Fruit fly (Drosophila melanogaster) whole organism, prepupa: ENCODE results near the gene CG42458.

Experiments
- CG10631 ChIP-seq: fragments of 200-800 bp; sonication (Bioruptor generic); optimal IDR thresholded peaks from 2 replicates; lab custom pipeline; 2016; ENCODE audit warnings: missing biosample characterization, missing genetic modification characterization
- CG10669 ChIP-seq: fragments of 200-800 bp; sonication (Bioruptor generic); optimal IDR thresholded peaks from 3 replicates; lab custom pipeline; 2018; ENCODE audit warnings: missing biosample characterization, mild to moderate bottlenecking, missing genetic modification characterization, moderate library complexity
- CG11762 ChIP-seq: fragments of 200-800 bp; sonication (Bioruptor generic); optimal IDR thresholded peaks from 3 replicates; lab custom pipeline; 2016; ENCODE audit warnings: missing biosample characterization, missing genetic modification characterization; ENCODE audit not compliant: insufficient read depth
- CG11902 ChIP-seq: fragments of 200-800 bp; sonication (Bioruptor generic); optimal IDR thresholded peaks from 3 replicates; lab custom pipeline; 2016; ENCODE audit warnings: missing biosample characterization, missing genetic modification characterization
- CG15336 ChIP-seq: fragments of 200-800 bp; sonication (Bioruptor generic); IDR thresholded peaks from 2 replicates; pipeline ENCODE4 v1.3.6; 2022; ENCODE audit warnings: missing biosample characterization, missing genetic modification characterization
- CG1621 ChIP-seq: fragments of 200-800 bp; sonication (Bioruptor generic); optimal IDR thresholded peaks from 3 replicates; lab custom pipeline; 2018; ENCODE audit warnings: missing biosample characterization, mild to moderate bottlenecking, missing genetic modification characterization
- CG16779 ChIP-seq: fragments of 200-800 bp; sonication (Bioruptor generic); optimal IDR thresholded peaks from 3 replicates; lab custom pipeline; 2017; ENCODE audit warnings: missing biosample characterization, mild to moderate bottlenecking, missing genetic modification characterization
- CG3032 ChIP-seq: fragments of 200-800 bp; optimal IDR thresholded peaks from 2 replicates; lab custom pipeline; 2019; ENCODE audit warnings: missing biosample characterization, mild to moderate bottlenecking, missing genetic modification characterization, moderate library complexity
- CG31627 ChIP-seq: fragments of 200-800 bp; sonication (Bioruptor generic); optimal IDR thresholded peaks from 3 replicates; lab custom pipeline; 2016; ENCODE audit warnings: missing biosample characterization, missing genetic modification characterization
- CG4318 ChIP-seq: fragments of 200-800 bp; sonication (Bioruptor generic); optimal IDR thresholded peaks from 3 replicates; lab custom pipeline; 2017; ENCODE audit warnings: missing biosample characterization, mild to moderate bottlenecking, missing genetic modification characterization
- CG6163 ChIP-seq: fragments of 200-800 bp; sonication (Bioruptor generic); IDR thresholded peaks from 3 replicates; pipeline ENCODE4 v1.3.6; 2022; ENCODE audit warnings: missing biosample characterization, missing genetic modification characterization
- CG6276 ChIP-seq: fragments of 200-800 bp; sonication (Bioruptor generic); optimal IDR thresholded peaks from 2 replicates; lab custom pipeline; 2017; ENCODE audit warnings: missing biosample characterization, mild to moderate bottlenecking, missing genetic modification characterization
- CG6792 ChIP-seq: fragments of 200-800 bp; sonication (Bioruptor generic); optimal IDR thresholded peaks from 3 replicates; lab custom pipeline; 2016; ENCODE audit warnings: missing biosample characterization, missing genetic modification characterization
- CG8119 ChIP-seq: fragments of 200-800 bp; sonication (Bioruptor generic); IDR thresholded peaks from 3 replicates; pipeline ENCODE4 v1.3.6; 2022; ENCODE audit warnings: missing biosample characterization, missing genetic modification characterization
- CG8319 ChIP-seq: fragments of 200-800 bp; sonication (Bioruptor generic); optimal IDR thresholded peaks from 3 replicates; lab custom pipeline; 2016; ENCODE audit warnings: missing biosample characterization, missing genetic modification characterization
- Eip78C ChIP-seq: fragments of 200-800 bp; sonication (Bioruptor generic); peaks from one replicate; lab custom pipeline; 2016; ENCODE audit warnings: missing biosample characterization, missing genetic modification characterization
- Eip93F ChIP-seq: fragments of 200-800 bp; sonication (Bioruptor generic); optimal IDR thresholded peaks from 2 replicates; lab custom pipeline; 2016; ENCODE audit warnings: missing biosample characterization, mild to moderate bottlenecking, missing genetic modification characterization
- Ets96B ChIP-seq: fragments of 200-800 bp; optimal IDR thresholded peaks from 2 replicates; lab custom pipeline; 2019; ENCODE audit warnings: missing biosample characterization, mild to moderate bottlenecking, missing genetic modification characterization, moderate library complexity
- Gug ChIP-seq: fragments of 200-800 bp; sonication (Bioruptor generic); IDR thresholded peaks from 2 replicates; pipeline ENCODE4 v1.3.6; 2022; ENCODE audit warnings: missing biosample characterization, missing genetic modification characterization
- Hr39 ChIP-seq: fragments of 200-800 bp; sonication (Bioruptor generic); optimal IDR thresholded peaks from 2 replicates; lab custom pipeline; 2016; ENCODE audit warnings: missing biosample characterization, missing genetic modification characterization
- Lpt ChIP-seq: fragments of 200-800 bp; sonication (Bioruptor generic); optimal IDR thresholded peaks from 3 replicates; lab custom pipeline; 2016; ENCODE audit warnings: missing biosample characterization, missing genetic modification characterization
- OdsH ChIP-seq: fragments of 200-800 bp; sonication (Bioruptor generic); optimal IDR thresholded peaks from 3 replicates; lab custom pipeline; 2016; ENCODE audit warnings: missing biosample characterization, missing genetic modification characterization
- Smox ChIP-seq: fragments of 200-800 bp; sonication (Bioruptor generic); optimal IDR thresholded peaks from 3 replicates; lab custom pipeline; 2016; ENCODE audit warnings: missing biosample characterization, missing genetic modification characterization
- Sox14 ChIP-seq: fragments of 200-800 bp; sonication (Bioruptor generic); optimal IDR thresholded peaks from 3 replicates; lab custom pipeline; 2016; ENCODE audit warnings: missing biosample characterization, missing genetic modification characterization
- achi ChIP-seq: fragments of 200-800 bp; sonication (Bioruptor generic); optimal IDR thresholded peaks from 3 replicates; lab custom pipeline; 2016; ENCODE audit warnings: missing biosample characterization, missing genetic modification characterization
- acj6 ChIP-seq: fragments of 200-800 bp; sonication (Bioruptor generic); optimal IDR thresholded peaks from 3 replicates; lab custom pipeline; 2016; ENCODE audit warnings: missing biosample characterization, missing genetic modification characterization
- dac ChIP-seq: fragments of 200-800 bp; sonication (Bioruptor generic); optimal IDR thresholded peaks from 2 replicates; lab custom pipeline; 2017; ENCODE audit warnings: missing biosample characterization, mild to moderate bottlenecking, missing genetic modification characterization
- dsx ChIP-seq: fragments of 200-800 bp; optimal IDR thresholded peaks from 3 replicates; lab custom pipeline; 2019; ENCODE audit warnings: missing biosample characterization, mild to moderate bottlenecking, missing genetic modification characterization, moderate library complexity; ENCODE audit not compliant: poor library complexity, severe bottlenecking
- eg ChIP-seq: fragments of 200-800 bp; sonication (Bioruptor generic); IDR thresholded peaks from 3 replicates; pipeline ENCODE4 v1.3.6; 2022; ENCODE audit warnings: missing biosample characterization, missing genetic modification characterization
- fd59A ChIP-seq: fragments of 200-800 bp; sonication (Bioruptor generic); optimal IDR thresholded peaks from 2 replicates; lab custom pipeline; 2017; ENCODE audit warnings: missing biosample characterization, mild to moderate bottlenecking, missing genetic modification characterization, missing genetic modification reagents
- fd85E ChIP-seq: fragments of 200-800 bp; sonication (Bioruptor generic); optimal IDR thresholded peaks from 3 replicates; lab custom pipeline; 2016; ENCODE audit warnings: missing biosample characterization, missing genetic modification characterization
- fkh ChIP-seq: fragments of 200-800 bp; sonication (Bioruptor generic); optimal IDR thresholded peaks from 3 replicates; lab custom pipeline; 2017; ENCODE audit warnings: missing biosample characterization, mild to moderate bottlenecking, missing genetic modification characterization, moderate library complexity
- lz ChIP-seq: fragments of 200-800 bp; sonication (Bioruptor generic); optimal IDR thresholded peaks from 3 replicates; lab custom pipeline; 2016; ENCODE audit warnings: missing biosample characterization, missing genetic modification characterization
- net ChIP-seq: fragments of 200-800 bp; sonication (Bioruptor generic); optimal IDR thresholded peaks from 3 replicates; lab custom pipeline; 2016; ENCODE audit warnings: missing biosample characterization, missing genetic modification characterization
- salr ChIP-seq, 2 experiments: fragments of 200-800 bp; sonication (Bioruptor generic); optimal IDR thresholded peaks; 3 replicates each; lab custom pipeline; 2016 to 2018; ENCODE audit warnings: missing biosample characterization in 2 of 2, missing genetic modification characterization in 2 of 2, mild to moderate bottlenecking in 1 of 2
- spab ChIP-seq: fragments of 200-800 bp; sonication (Bioruptor generic); optimal IDR thresholded peaks from 2 replicates; lab custom pipeline; 2017; ENCODE audit warnings: missing biosample characterization, mild to moderate bottlenecking, missing genetic modification characterization, missing genetic modification reagents
- ss ChIP-seq, 2 experiments: fragments of 200-800 bp; sonication (Bioruptor generic); optimal IDR thresholded peaks; 2 replicates in 1 of 2; 3 replicates in 1 of 2; lab custom pipeline; 2017 to 2018; ENCODE audit warnings: mild to moderate bottlenecking in 2 of 2, missing biosample characterization in 2 of 2, missing genetic modification characterization in 2 of 2, moderate library complexity in 1 of 2
- svp ChIP-seq: fragments of 200-800 bp; sonication (Bioruptor generic); peaks from one replicate; lab custom pipeline; 2016; ENCODE audit warnings: missing biosample characterization, missing genetic modification characterization

CG42458 gene

dm6 chr3L:7434715-7435653 is 11.4 kb downstream of the CG42458 start, which contains the start of gene Rac2 (continued):
- peak; percentile 30 for TF ChIP-seq lz (GFP tag; lab: Kevin White, UChicago)
- peak; percentile 52 for TF ChIP-seq dsx (GFP tag; lab: Kevin White, UChicago)
- TF ChIP-seq Gug (GFP tag; lab: Robert Waterston, UW) = no peak; the same call in 1 of the 2 replicates
- peak; percentile 4 for TF ChIP-seq CG4318 (GFP tag; lab: Kevin White, UChicago)
- TF ChIP-seq CG15336 = peak; percentile 58
- peak; percentile 57 for TF ChIP-seq CG8119 (GFP tag; lab: Robert Waterston, UW)
- TF ChIP-seq CG6276 (GFP tag; lab: Kevin White, UChicago) = peak; percentile 70
- peak; percentile 64; the same call in 2 of the 3 replicates for TF ChIP-seq eg
- TF ChIP-seq Hr39 = peak; percentile 28
- TF ChIP-seq CG8319 (GFP tag; lab: Kevin White, UChicago) = no peak
- TF ChIP-seq spab (GFP tag; lab: Kevin White, UChicago) = peak; percentile 14
- TF ChIP-seq CG11762 = peak; percentile 22
- peak; percentile 58 for TF ChIP-seq fkh (GFP tag; lab: Kevin White, UChicago)
- TF ChIP-seq CG6792 (GFP tag; lab: Kevin White, UChicago) = no peak
- peak; percentile 40 for TF ChIP-seq fd85E
- peak; percentile 54 for TF ChIP-seq Ets96B (tag; lab: Kevin White, UChicago)
- TF ChIP-seq ss (GFP tag; optimal IDR thresholded peaks at IDR 0.05; lab: Kevin White, UChicago) = peak; percentile 66 to 70
- TF ChIP-seq CG10631 = peak; percentile 47
- peak; percentile 32 for TF ChIP-seq Smox (GFP tag; lab: Kevin White, UChicago)
- TF ChIP-seq dac (GFP tag; lab: Kevin White, UChicago) = peak; percentile 21
- no peak for TF ChIP-seq fd59A (GFP tag; lab: Kevin White, UChicago)
- peak; percentile 19 for TF ChIP-seq OdsH (GFP tag; lab: Kevin White, UChicago)
- peak; percentile 40 for TF ChIP-seq CG31627 (GFP tag; lab: Kevin White, UChicago)
- TF ChIP-seq Eip93F (GFP tag; lab: Kevin White, UChicago) = no peak
- TF ChIP-seq net = peak; percentile 69
- TF ChIP-seq Eip78C (GFP tag; lab: Kevin White, UChicago) = peak; percentile 83

- TF ChIP-seq Lpt (GFP tag; lab: Kevin White, UChicago) (no peak), CG6276 (GFP tag; lab: Kevin White, UChicago) (no peak), CG3032 (no peak), CG6792 (GFP tag; lab: Kevin White, UChicago) (no peak)
Observed at dm6 chr3L:7437366-7437765, 13.7 kb downstream of the CG42458 start, which contains the start of gene CG14835. TSS of gene CG14835 (minus strand) at chr3L:7437466.

dm6 chr3L:7439305-7439704 is 15.7 kb downstream of the CG42458 start, which contains the start of gene sphinx1:
TSS of gene sphinx1 (minus strand) at chr3L:7439405.
- no peak for TF ChIP-seq CG6792 (GFP tag; lab: Kevin White, UChicago)
- TF ChIP-seq OdsH (GFP tag; lab: Kevin White, UChicago) = no peak
- no peak for TF ChIP-seq CG10669 (GFP tag; lab: Kevin White, UChicago)
- no peak for TF ChIP-seq svp
- no peak for TF ChIP-seq CG8319 (GFP tag; lab: Kevin White, UChicago)
- TF ChIP-seq Smox (GFP tag; lab: Kevin White, UChicago) = no peak
- no peak for TF ChIP-seq CG1621 (tag; lab: Kevin White, UChicago)
- TF ChIP-seq CG6276 (GFP tag; lab: Kevin White, UChicago) = no peak
- TF ChIP-seq CG6163 (GFP tag; lab: Robert Waterston, UW) = no peak
- TF ChIP-seq dac (GFP tag; lab: Kevin White, UChicago) = no peak
- no peak for TF ChIP-seq CG16779 (tag; lab: Kevin White, UChicago)
- TF ChIP-seq CG11902 (GFP tag; lab: Kevin White, UChicago) = no peak
- no peak for TF ChIP-seq salr (GFP tag; optimal IDR thresholded peaks at IDR 0.05; lab: Kevin White, UChicago)
- no peak for TF ChIP-seq Eip78C (GFP tag; lab: Kevin White, UChicago)
- no peak for TF ChIP-seq acj6
- no peak for TF ChIP-seq fd85E
- no peak for TF ChIP-seq achi (GFP tag; lab: Kevin White, UChicago)
- no peak for TF ChIP-seq fkh (GFP tag; lab: Kevin White, UChicago)
- no peak for TF ChIP-seq Sox14 (GFP tag; lab: Kevin White, UChicago)
